Fruit fly (Drosophila melanogaster): ENCODE results near the gene tkv.

dm6 chr2L:5270215-5271071, 741 bp downstream of the tkv start:
- TF ChIP-seq Hr78 (GFP tag; optimal IDR thresholded peaks at IDR 0.05) = no peak
- no peak for TF ChIP-seq brk (GFP tag; optimal IDR thresholded peaks at IDR 0.05)
- no peak for TF ChIP-seq pan (optimal IDR thresholded peaks at IDR 0.05)
- no peak for TF ChIP-seq Abd-B (GFP tag; optimal IDR thresholded peaks at IDR 0.05)
- no peak for TF ChIP-seq Dfd (GFP tag; optimal IDR thresholded peaks at IDR 0.05)
- TF ChIP-seq h (GFP tag; optimal IDR thresholded peaks at IDR 0.05) = no peak
- TF ChIP-seq rgr (GFP tag; optimal IDR thresholded peaks at IDR 0.05) = no peak
